Fruit fly (Drosophila melanogaster) whole organism, prepupa: ENCODE measurements around the gene Mvd.

Experiments used
- CG10631 ChIP-seq: fragments of 200-800 bp; sonication (Bioruptor generic); optimal IDR thresholded peaks from 2 replicates; lab custom pipeline; 2016; ENCODE audit warnings: missing biosample characterization, missing genetic modification characterization
- CG11294 ChIP-seq: fragments of 200-800 bp; sonication (Bioruptor generic); IDR thresholded peaks from 2 replicates; pipeline ENCODE4 v1.3.6; 2022; ENCODE audit warnings: missing biosample characterization, missing genetic modification characterization
- CG15336 ChIP-seq: fragments of 200-800 bp; sonication (Bioruptor generic); IDR thresholded peaks from 2 replicates; pipeline ENCODE4 v1.3.6; 2022; ENCODE audit warnings: missing biosample characterization, missing genetic modification characterization
- CG1621 ChIP-seq: fragments of 200-800 bp; sonication (Bioruptor generic); optimal IDR thresholded peaks from 3 replicates; lab custom pipeline; 2018; ENCODE audit warnings: missing biosample characterization, mild to moderate bottlenecking, missing genetic modification characterization
- CG16779 ChIP-seq: fragments of 200-800 bp; sonication (Bioruptor generic); optimal IDR thresholded peaks from 3 replicates; lab custom pipeline; 2017; ENCODE audit warnings: missing biosample characterization, mild to moderate bottlenecking, missing genetic modification characterization
- CG3032 ChIP-seq: fragments of 200-800 bp; optimal IDR thresholded peaks from 2 replicates; lab custom pipeline; 2019; ENCODE audit warnings: missing biosample characterization, mild to moderate bottlenecking, missing genetic modification characterization, moderate library complexity
- CG6808 ChIP-seq: fragments of 200-800 bp; sonication (Bioruptor generic); optimal IDR thresholded peaks from 3 replicates; lab custom pipeline; 2017; ENCODE audit warnings: missing biosample characterization, missing genetic modification characterization, mild to moderate bottlenecking, moderate library complexity, missing genetic modification reagents
- CG7368 ChIP-seq: fragments of 200-800 bp; sonication (Bioruptor generic); optimal IDR thresholded peaks from 3 replicates; lab custom pipeline; 2016; ENCODE audit warnings: missing biosample characterization, missing genetic modification characterization
- CG8319 ChIP-seq: fragments of 200-800 bp; sonication (Bioruptor generic); optimal IDR thresholded peaks from 3 replicates; lab custom pipeline; 2016; ENCODE audit warnings: missing biosample characterization, missing genetic modification characterization
- CG8632 ChIP-seq: fragments of 200-800 bp; sonication (Bioruptor generic); optimal IDR thresholded peaks from 3 replicates; lab custom pipeline; 2016; ENCODE audit warnings: missing biosample characterization, missing genetic modification characterization
- CG9139 ChIP-seq: fragments of 200-800 bp; sonication (Bioruptor generic); optimal IDR thresholded peaks from 3 replicates; lab custom pipeline; 2017; ENCODE audit warnings: missing biosample characterization, mild to moderate bottlenecking, missing genetic modification characterization
- Eip75B ChIP-seq: fragments of 200-800 bp; sonication (Bioruptor generic); optimal IDR thresholded peaks from 3 replicates; lab custom pipeline; 2016; ENCODE audit warnings: missing biosample characterization, missing genetic modification characterization
- Eip78C ChIP-seq: fragments of 200-800 bp; sonication (Bioruptor generic); peaks from one replicate; lab custom pipeline; 2016; ENCODE audit warnings: missing biosample characterization, missing genetic modification characterization
- Eip93F ChIP-seq: fragments of 200-800 bp; sonication (Bioruptor generic); optimal IDR thresholded peaks from 2 replicates; lab custom pipeline; 2016; ENCODE audit warnings: missing biosample characterization, mild to moderate bottlenecking, missing genetic modification characterization
- Ets21C ChIP-seq: fragments of 200-800 bp; sonication (Bioruptor generic); optimal IDR thresholded peaks from 3 replicates; lab custom pipeline; 2016; ENCODE audit warnings: missing biosample characterization, missing genetic modification characterization
- Ets96B ChIP-seq: fragments of 200-800 bp; optimal IDR thresholded peaks from 2 replicates; lab custom pipeline; 2019; ENCODE audit warnings: missing biosample characterization, mild to moderate bottlenecking, missing genetic modification characterization, moderate library complexity
- Gug ChIP-seq: fragments of 200-800 bp; sonication (Bioruptor generic); IDR thresholded peaks from 2 replicates; pipeline ENCODE4 v1.3.6; 2022; ENCODE audit warnings: missing biosample characterization, missing genetic modification characterization
- Hr39 ChIP-seq: fragments of 200-800 bp; sonication (Bioruptor generic); optimal IDR thresholded peaks from 2 replicates; lab custom pipeline; 2016; ENCODE audit warnings: missing biosample characterization, missing genetic modification characterization
- Lpt ChIP-seq: fragments of 200-800 bp; sonication (Bioruptor generic); optimal IDR thresholded peaks from 3 replicates; lab custom pipeline; 2016; ENCODE audit warnings: missing biosample characterization, missing genetic modification characterization
- Met ChIP-seq: fragments of 200-800 bp; sonication (Bioruptor generic); optimal IDR thresholded peaks from 3 replicates; lab custom pipeline; 2016; ENCODE audit warnings: missing biosample characterization, missing genetic modification characterization
- OdsH ChIP-seq: fragments of 200-800 bp; sonication (Bioruptor generic); optimal IDR thresholded peaks from 3 replicates; lab custom pipeline; 2016; ENCODE audit warnings: missing biosample characterization, missing genetic modification characterization
- Smox ChIP-seq: fragments of 200-800 bp; sonication (Bioruptor generic); optimal IDR thresholded peaks from 3 replicates; lab custom pipeline; 2016; ENCODE audit warnings: missing biosample characterization, missing genetic modification characterization
- Sox14 ChIP-seq: fragments of 200-800 bp; sonication (Bioruptor generic); optimal IDR thresholded peaks from 3 replicates; lab custom pipeline; 2016; ENCODE audit warnings: missing biosample characterization, missing genetic modification characterization
- achi ChIP-seq: fragments of 200-800 bp; sonication (Bioruptor generic); optimal IDR thresholded peaks from 3 replicates; lab custom pipeline; 2016; ENCODE audit warnings: missing biosample characterization, missing genetic modification characterization
- dac ChIP-seq: fragments of 200-800 bp; sonication (Bioruptor generic); optimal IDR thresholded peaks from 2 replicates; lab custom pipeline; 2017; ENCODE audit warnings: missing biosample characterization, mild to moderate bottlenecking, missing genetic modification characterization
- dsx ChIP-seq: fragments of 200-800 bp; optimal IDR thresholded peaks from 3 replicates; lab custom pipeline; 2019; ENCODE audit warnings: missing biosample characterization, mild to moderate bottlenecking, missing genetic modification characterization, moderate library complexity; ENCODE audit not compliant: poor library complexity, severe bottlenecking
- eg ChIP-seq: fragments of 200-800 bp; sonication (Bioruptor generic); IDR thresholded peaks from 3 replicates; pipeline ENCODE4 v1.3.6; 2022; ENCODE audit warnings: missing biosample characterization, missing genetic modification characterization
- fd59A ChIP-seq: fragments of 200-800 bp; sonication (Bioruptor generic); optimal IDR thresholded peaks from 2 replicates; lab custom pipeline; 2017; ENCODE audit warnings: missing biosample characterization, mild to moderate bottlenecking, missing genetic modification characterization, missing genetic modification reagents
- fkh ChIP-seq: fragments of 200-800 bp; sonication (Bioruptor generic); optimal IDR thresholded peaks from 3 replicates; lab custom pipeline; 2017; ENCODE audit warnings: missing biosample characterization, mild to moderate bottlenecking, missing genetic modification characterization, moderate library complexity
- lz ChIP-seq: fragments of 200-800 bp; sonication (Bioruptor generic); optimal IDR thresholded peaks from 3 replicates; lab custom pipeline; 2016; ENCODE audit warnings: missing biosample characterization, missing genetic modification characterization
- net ChIP-seq: fragments of 200-800 bp; sonication (Bioruptor generic); optimal IDR thresholded peaks from 3 replicates; lab custom pipeline; 2016; ENCODE audit warnings: missing biosample characterization, missing genetic modification characterization
- spab ChIP-seq: fragments of 200-800 bp; sonication (Bioruptor generic); optimal IDR thresholded peaks from 2 replicates; lab custom pipeline; 2017; ENCODE audit warnings: missing biosample characterization, mild to moderate bottlenecking, missing genetic modification characterization, missing genetic modification reagents
- ss ChIP-seq, 2 experiments: fragments of 200-800 bp; sonication (Bioruptor generic); optimal IDR thresholded peaks; 2 replicates in 1 of 2; 3 replicates in 1 of 2; lab custom pipeline; 2017 to 2018; ENCODE audit warnings: mild to moderate bottlenecking in 2 of 2, missing biosample characterization in 2 of 2, missing genetic modification characterization in 2 of 2, moderate library complexity in 1 of 2
- svp ChIP-seq: fragments of 200-800 bp; sonication (Bioruptor generic); peaks from one replicate; lab custom pipeline; 2016; ENCODE audit warnings: missing biosample characterization, missing genetic modification characterization
- vri ChIP-seq: fragments of 200-800 bp; sonication (Bioruptor generic); optimal IDR thresholded peaks from 3 replicates; lab custom pipeline; 2016; ENCODE audit warnings: missing biosample characterization, mild to moderate bottlenecking, missing genetic modification characterization

Mvd gene

dm6 chrX:15740288-15740726, 8.7 kb upstream of the Mvd start (continued):
- no peak for TF ChIP-seq dac (GFP tag; lab: Kevin White, UChicago)
- TF ChIP-seq CG1621 (tag; lab: Kevin White, UChicago) = peak; percentile 21
- TF ChIP-seq ss (GFP tag; optimal IDR thresholded peaks at IDR 0.05; lab: Kevin White, UChicago) = no peak
- peak; percentile 15; the same call in 1 of the 2 replicates for TF ChIP-seq CG11294 (GFP tag; lab: Robert Waterston, UW)
- peak; percentile 39 for TF ChIP-seq Ets96B (tag; lab: Kevin White, UChicago)
- TF ChIP-seq fd59A (GFP tag; lab: Kevin White, UChicago) = no peak
- TF ChIP-seq Hr39 = peak; percentile 60
- peak; percentile 40 for TF ChIP-seq achi (GFP tag; lab: Kevin White, UChicago)
- peak; percentile 67 for TF ChIP-seq lz
- peak; percentile 4 for TF ChIP-seq dsx (GFP tag; lab: Kevin White, UChicago)
- peak; percentile 63 for TF ChIP-seq Sox14 (GFP tag; lab: Kevin White, UChicago)
- peak; percentile 52; the same call in 1 of the 2 replicates for TF ChIP-seq Gug (GFP tag; lab: Robert Waterston, UW)
- peak; percentile 10 for TF ChIP-seq CG3032 (tag; lab: Kevin White, UChicago)
- peak; percentile 46 for TF ChIP-seq Eip93F (GFP tag; lab: Kevin White, UChicago)
- TF ChIP-seq CG8319 (GFP tag; lab: Kevin White, UChicago) = no peak
- peak; percentile 68 for TF ChIP-seq fkh (GFP tag; lab: Kevin White, UChicago)
- peak; percentile 78 for TF ChIP-seq eg (GFP tag; lab: Robert Waterston, UW)
- TF ChIP-seq Smox (GFP tag; lab: Kevin White, UChicago) = peak; percentile 60
- peak; percentile 57 for TF ChIP-seq CG15336 (GFP tag; lab: Robert Waterston, UW)
- TF ChIP-seq Met = peak; percentile 66

- TF ChIP-seq CG15336 (GFP tag; lab: Robert Waterston, UW) (0 out of 2 replicates have a peak, but pooled peaks have one; percentile 6), svp (GFP tag; lab: Kevin White, UChicago) (peak; percentile 47), CG3032 (tag; lab: Kevin White, UChicago) (no peak), CG16779 (tag; lab: Kevin White, UChicago) (no peak)
Observed at dm6 chrX:15740881-15741280, 8.1 kb upstream of the Mvd start.

dm6 chrX:15745905-15746681, 2.9 kb upstream of the Mvd start, which contains the start of the genes CG8944 and CCT6:
CG8944 (minus strand) TSS chrX:15746231.
CCT6 (plus strand) TSS chrX:15746648.
- TF ChIP-seq CG16779 (tag; lab: Kevin White, UChicago) (no peak), net (GFP tag; lab: Kevin White, UChicago) (no peak), spab (GFP tag; lab: Kevin White, UChicago) (no peak), CG7368 (GFP tag; lab: Kevin White, UChicago) (no peak), Gug (GFP tag; lab: Robert Waterston, UW) (no peak), Lpt (GFP tag; lab: Kevin White, UChicago) (no peak), CG3032 (tag; lab: Kevin White, UChicago) (peak; percentile 7), CG15336 (GFP tag; lab: Robert Waterston, UW) (no peak), vri (GFP tag; lab: Kevin White, UChicago) (no peak), Eip78C (GFP tag; lab: Kevin White, UChicago) (peak; percentile 46), Ets21C (peak; percentile 7), Ets96B (tag; lab: Kevin White, UChicago) (no peak), CG10631 (GFP tag; lab: Kevin White, UChicago) (no peak), lz (peak; percentile 20), CG6808 (GFP tag; lab: Kevin White, UChicago) (no peak), Eip75B (GFP tag; lab: Kevin White, UChicago) (no peak)

DNA sequence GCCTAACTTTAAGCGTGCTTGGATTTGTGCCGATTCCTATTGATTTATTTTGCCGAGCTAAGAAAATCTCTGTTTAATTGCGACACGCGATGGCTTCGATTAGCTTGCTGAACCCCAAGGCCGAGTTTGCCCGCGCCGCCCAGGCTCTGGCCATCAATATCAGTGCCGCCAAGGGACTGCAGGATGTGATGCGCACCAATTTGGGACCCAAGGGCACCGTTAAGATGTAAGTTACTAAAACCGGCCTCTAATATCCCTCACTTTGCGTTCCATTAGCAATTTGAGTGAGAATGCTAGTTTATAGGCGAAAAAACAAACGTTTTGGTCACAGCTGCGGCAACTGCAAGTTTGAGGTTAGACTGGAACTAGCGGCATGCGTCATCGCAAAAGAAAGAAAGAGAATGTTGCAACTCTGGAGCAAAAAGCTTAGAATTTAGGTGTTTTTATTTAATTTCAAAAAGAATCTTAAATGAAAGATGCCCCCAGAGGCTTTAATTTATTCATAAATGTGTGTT, 2.2 kb upstream of the Mvd start:
- TF ChIP-seq OdsH (GFP tag; lab: Kevin White, UChicago) = no peak
- TF ChIP-seq CG9139 (GFP tag; lab: Kevin White, UChicago) = no peak
- TF ChIP-seq CG8632 (GFP tag; lab: Kevin White, UChicago) = no peak
